Worm (Caenorhabditis elegans): ENCODE results near the gene polq-1.

DNA sequence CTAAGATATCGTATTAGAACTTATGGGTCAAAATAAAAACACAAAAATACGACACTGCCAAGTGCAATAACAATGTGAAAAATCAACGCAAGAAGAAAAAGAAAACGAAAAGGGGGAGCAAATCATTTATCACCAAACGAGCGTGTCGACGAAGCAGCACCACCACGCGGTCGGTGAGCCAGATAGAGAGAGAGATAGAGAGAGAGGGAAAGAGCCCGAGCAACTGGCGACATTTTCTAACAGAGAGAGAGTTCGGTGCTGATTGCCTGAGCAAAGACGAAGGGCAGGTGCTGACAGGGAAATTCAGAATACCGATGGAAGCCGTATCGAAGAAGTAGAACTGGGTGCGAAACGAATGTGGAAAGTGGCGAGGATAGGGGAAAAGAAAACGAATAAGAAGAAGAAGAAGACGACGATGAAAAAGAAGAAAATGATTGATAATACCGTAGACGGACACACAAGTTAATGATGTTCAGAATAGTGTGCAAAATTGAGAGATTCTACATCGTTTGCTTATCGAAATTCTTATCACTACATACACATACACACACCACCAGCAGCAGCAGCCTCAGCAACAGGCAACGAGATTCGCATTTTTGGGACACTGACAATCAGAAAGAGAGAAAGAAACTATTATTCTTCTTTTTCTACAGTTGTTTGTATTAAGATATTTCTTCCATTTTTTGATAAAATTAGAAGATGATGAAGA is 32.4 kb upstream of the polq-1 start:
- TF ChIP-seq ceh-14 (tag; optimal IDR thresholded peaks at IDR 0.05) = no peak
- no peak for TF ChIP-seq unc-55 (GFP tag; optimal IDR thresholded peaks at IDR 0.05)
- TF ChIP-seq pha-4 (tag; optimal IDR thresholded peaks at IDR 0.05) = no peak
- no peak for TF ChIP-seq nfya-1 (tag; optimal IDR thresholded peaks at IDR 0.05)
- TF ChIP-seq ama-1 (optimal IDR thresholded peaks at IDR 0.05) = no peak
- no peak for TF ChIP-seq ceh-19 (GFP tag; optimal IDR thresholded peaks at IDR 0.05)
- TF ChIP-seq sox-4 (tag; optimal IDR thresholded peaks at IDR 0.05) = no peak
- no peak for TF ChIP-seq pat-9 (tag; optimal IDR thresholded peaks at IDR 0.05)
- TF ChIP-seq ttx-3 (tag; optimal IDR thresholded peaks at IDR 0.05) = no peak
- TF ChIP-seq tbx-2 (tag; optimal IDR thresholded peaks at IDR 0.05) = no peak
- no peak for TF ChIP-seq hlh-30 (tag; optimal IDR thresholded peaks at IDR 0.05; ENCODE audit: insufficient read depth)

Data from whole organism, late embryonic.